Worm (Caenorhabditis elegans): ENCODE data around the gene srh-127.

The srh-127 gene

ce11 chrV:2875422-2875821, 17.7 kb upstream of the srh-127 start, which contains the start of gene folt-2:
Gene folt-2, minus strand, starts transcription at chrV:2875600.
- no peak for TF ChIP-seq W03F9.2 (tag; optimal IDR thresholded peaks at IDR 0.05)
- TF ChIP-seq dao-5 (tag; optimal IDR thresholded peaks at IDR 0.05): no peak

- TF ChIP-seq him-1 (tag; optimal IDR thresholded peaks at IDR 0.05) (no peak), dao-5 (tag; optimal IDR thresholded peaks at IDR 0.05) (no peak), W03F9.2 (tag; optimal IDR thresholded peaks at IDR 0.05) (no peak)
Observed at ce11 chrV:2876188-2876831, 16.8 kb upstream of the srh-127 start.

ce11 chrV:2877509-2877908, 15.6 kb upstream of the srh-127 start, which contains the start of gene F37B4.10:
Gene F37B4.10, minus strand, starts transcription at chrV:2877609.
- TF ChIP-seq him-1 (tag; optimal IDR thresholded peaks at IDR 0.05): no peak
- no peak for TF ChIP-seq dao-5 (tag; optimal IDR thresholded peaks at IDR 0.05)
- no peak for TF ChIP-seq W03F9.2 (tag; optimal IDR thresholded peaks at IDR 0.05)

DNA sequence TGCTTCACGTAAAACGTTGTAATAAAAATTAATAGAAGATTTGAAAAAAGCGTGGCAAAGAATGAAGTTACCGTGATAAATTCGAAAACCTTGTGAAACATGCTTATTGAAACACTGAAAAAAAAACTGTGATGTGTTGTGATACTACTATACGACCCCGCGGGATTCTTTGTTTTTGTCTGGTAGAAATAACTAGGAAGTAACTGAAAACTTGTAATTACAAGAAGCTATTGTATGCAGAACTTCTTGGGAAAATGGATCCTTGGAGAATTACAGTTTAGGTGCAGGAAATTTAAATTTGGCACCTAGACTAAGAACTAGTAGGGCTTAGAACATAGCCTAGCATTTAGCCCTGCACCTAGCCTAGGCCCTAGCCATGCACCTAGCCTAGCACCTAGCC, 13.3 kb upstream of the srh-127 start, which contains the start of gene str-39:
str-39 (minus strand) TSS at position 101 of the 400 bp plus-strand sequence.
- TF ChIP-seq him-1 (tag; optimal IDR thresholded peaks at IDR 0.05) (no peak), dao-5 (tag; optimal IDR thresholded peaks at IDR 0.05) (no peak), W03F9.2 (tag; optimal IDR thresholded peaks at IDR 0.05) (no peak)

DNA sequence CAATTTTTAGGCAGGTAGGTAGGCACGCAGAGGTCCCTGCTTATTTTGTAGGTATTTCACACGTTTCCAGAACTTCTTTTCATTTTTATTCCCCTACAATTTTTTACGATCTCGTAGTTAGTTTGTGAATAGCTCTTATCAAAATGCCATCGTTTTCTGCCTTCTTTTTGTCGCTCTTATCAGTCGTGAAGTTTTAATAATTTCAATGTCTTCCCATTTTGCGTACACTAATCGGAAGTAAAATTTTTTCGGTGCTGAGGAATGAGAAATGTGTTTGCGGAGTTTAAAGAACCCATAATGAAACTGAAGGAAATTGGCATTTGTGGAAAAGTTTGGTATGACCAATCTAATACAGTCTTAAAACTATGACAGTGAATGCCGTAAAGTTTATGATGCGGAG, 12.7 kb upstream of the srh-127 start:
- TF ChIP-seq him-1 (tag; optimal IDR thresholded peaks at IDR 0.05) (no peak), W03F9.2 (tag; optimal IDR thresholded peaks at IDR 0.05) (no peak), dao-5 (tag; optimal IDR thresholded peaks at IDR 0.05) (no peak)

DNA sequence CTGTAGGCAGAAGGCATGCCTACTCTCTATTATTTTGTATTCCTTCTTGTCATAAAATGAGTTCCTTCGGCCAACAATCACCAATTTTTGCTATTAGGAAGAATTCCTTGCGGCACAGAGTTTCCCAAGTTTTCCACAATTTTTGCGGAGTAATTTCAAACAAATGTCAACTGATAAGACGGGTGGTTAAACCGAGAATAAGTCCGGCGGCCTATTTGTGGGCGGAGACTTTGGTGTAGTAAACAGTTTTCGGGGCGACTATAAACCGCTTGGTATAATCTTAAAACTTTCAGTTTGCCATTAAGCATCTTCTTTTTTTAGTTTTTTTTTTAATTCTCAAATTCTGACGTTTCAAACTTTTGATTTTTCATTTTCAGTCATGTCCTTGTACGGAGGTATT, 12.1 kb upstream of the srh-127 start, which contains the start of gene ifc-1:
ifc-1 (plus strand) TSS at position 378 of the 400 bp plus-strand sequence.
- TF ChIP-seq him-1 (tag; optimal IDR thresholded peaks at IDR 0.05) (no peak), W03F9.2 (tag; optimal IDR thresholded peaks at IDR 0.05) (no peak), dao-5 (tag; optimal IDR thresholded peaks at IDR 0.05) (no peak)

DNA sequence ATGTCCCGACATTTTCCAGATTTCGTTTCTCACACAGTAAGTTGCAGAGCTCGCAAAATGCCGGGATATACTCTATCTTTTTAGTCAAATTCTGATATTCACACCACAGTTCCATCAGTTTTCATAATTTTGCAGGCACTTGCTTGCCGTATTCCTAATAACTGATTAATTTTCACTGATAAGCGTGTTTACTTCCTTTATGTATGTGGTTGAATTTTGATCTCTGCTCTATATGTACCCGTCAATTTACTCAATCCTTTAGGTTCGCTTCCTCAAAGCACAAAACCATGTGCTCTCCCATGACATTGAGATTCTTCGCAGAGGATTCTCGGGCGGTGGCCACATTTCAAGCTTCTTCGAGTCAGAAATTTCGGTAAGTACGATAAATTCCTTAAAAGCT, 11.5 kb upstream of the srh-127 start:
- TF ChIP-seq him-1 (tag; optimal IDR thresholded peaks at IDR 0.05) (no peak), W03F9.2 (tag; optimal IDR thresholded peaks at IDR 0.05) (no peak), dao-5 (tag; optimal IDR thresholded peaks at IDR 0.05) (no peak)

DNA sequence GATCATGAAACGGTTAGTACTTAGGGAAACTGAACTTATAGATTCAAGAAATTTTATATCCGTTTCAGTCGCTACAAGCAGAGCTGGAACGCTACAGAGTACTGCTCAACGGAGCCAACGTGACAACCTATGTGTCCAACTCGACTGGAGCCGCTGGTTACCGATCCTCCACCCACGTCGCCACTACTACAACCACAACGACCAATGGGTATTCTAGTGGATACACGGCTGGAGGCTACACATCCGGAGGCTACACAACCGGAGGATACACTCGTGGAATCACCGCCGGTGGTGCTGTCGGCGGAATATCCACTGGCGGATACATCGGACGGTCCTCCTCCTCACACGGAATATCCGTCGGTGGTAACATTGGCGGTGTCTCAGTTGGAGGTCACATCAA, 10.0 kb upstream of the srh-127 start:
- TF ChIP-seq W03F9.2 (tag; optimal IDR thresholded peaks at IDR 0.05) (no peak), dao-5 (tag; optimal IDR thresholded peaks at IDR 0.05) (no peak), him-1 (tag; optimal IDR thresholded peaks at IDR 0.05) (no peak)

- no peak for TF ChIP-seq dao-5 (tag; optimal IDR thresholded peaks at IDR 0.05)
- no peak for TF ChIP-seq him-1 (tag; optimal IDR thresholded peaks at IDR 0.05)
- no peak for TF ChIP-seq W03F9.2 (tag; optimal IDR thresholded peaks at IDR 0.05)
Observed at ce11 chrV:2884411-2884810, 8.7 kb upstream of the srh-127 start, which contains the start of gene sre-24. Gene sre-24, plus strand, starts transcription at chrV:2884711.

DNA sequence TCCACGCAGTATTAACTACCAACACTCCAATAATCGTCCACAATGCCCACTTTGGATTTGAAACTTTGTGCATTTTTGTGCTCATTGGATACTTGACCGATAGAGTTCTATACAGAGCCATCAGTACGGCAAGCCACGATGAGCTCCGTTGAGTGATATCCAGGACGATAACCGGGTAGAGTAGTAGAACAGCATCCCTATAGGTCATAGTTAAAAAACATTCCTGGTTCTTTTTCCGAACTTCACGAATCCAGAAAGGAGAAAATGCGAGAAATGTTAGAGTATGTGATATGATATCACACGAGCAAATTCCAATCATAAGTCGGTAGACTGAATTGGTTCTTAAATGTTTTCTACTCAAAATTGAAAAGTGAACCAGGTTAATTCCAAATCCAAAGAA, 4.8 kb upstream of the srh-127 start:
- TF ChIP-seq W03F9.2 (tag; optimal IDR thresholded peaks at IDR 0.05) (no peak), dao-5 (tag; optimal IDR thresholded peaks at IDR 0.05) (no peak), him-1 (tag; optimal IDR thresholded peaks at IDR 0.05) (no peak)

ce11 chrV:2888681-2889080, 4.4 kb upstream of the srh-127 start, which contains the start of gene srw-4:
Gene srw-4, minus strand, starts transcription at chrV:2888781.
- TF ChIP-seq dao-5 (tag; optimal IDR thresholded peaks at IDR 0.05) (no peak), W03F9.2 (tag; optimal IDR thresholded peaks at IDR 0.05) (no peak), him-1 (tag; optimal IDR thresholded peaks at IDR 0.05) (no peak)

DNA sequence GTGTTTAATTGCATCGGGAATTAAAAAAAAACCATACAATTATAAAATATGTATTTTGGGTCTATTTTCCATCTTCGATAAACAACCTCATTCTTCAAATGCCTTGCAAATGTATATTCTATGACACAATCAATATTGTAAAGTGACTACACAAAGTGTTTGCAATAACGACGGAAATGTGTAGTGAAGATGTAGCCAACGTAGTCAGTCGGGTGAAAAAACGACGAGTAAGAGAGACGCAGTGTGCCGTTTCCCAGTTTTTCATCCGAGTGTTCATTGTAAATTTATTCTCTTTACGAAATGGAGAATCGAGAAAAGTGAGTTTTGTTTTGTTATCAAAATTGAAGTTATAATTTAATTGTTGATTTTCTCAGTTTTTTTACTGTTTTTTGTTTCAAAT, 1.1 kb upstream of the srh-127 start, which contains the start of gene F37B4.15:
F37B4.15 (plus strand) TSS at position 301 of the 400 bp plus-strand sequence.
- no peak for TF ChIP-seq W03F9.2 (tag; optimal IDR thresholded peaks at IDR 0.05)
- TF ChIP-seq him-1 (tag; optimal IDR thresholded peaks at IDR 0.05): no peak
- TF ChIP-seq dao-5 (tag; optimal IDR thresholded peaks at IDR 0.05): no peak

DNA sequence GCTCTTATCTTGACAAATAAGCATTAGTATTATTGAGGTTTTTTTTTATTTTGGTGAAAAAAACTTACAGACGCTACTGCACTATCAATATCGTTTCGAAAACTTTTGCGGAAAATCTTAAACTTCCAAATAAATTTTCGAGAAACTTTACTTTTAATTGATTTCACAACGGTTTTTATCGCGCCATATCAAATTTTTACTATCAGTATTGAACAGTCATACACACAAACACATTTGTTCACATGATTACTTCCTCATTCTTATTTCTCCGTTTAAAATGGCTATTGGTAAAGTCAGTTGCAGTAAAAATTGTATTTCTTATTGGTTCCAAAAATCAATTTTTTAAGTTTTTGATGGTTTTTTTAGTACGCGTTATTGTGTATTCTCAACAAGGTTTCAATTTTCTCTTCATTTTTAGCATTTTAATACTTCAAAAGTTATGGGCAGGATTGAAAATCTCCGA, 3.2 kb downstream of the srh-127 start, which contains the start of gene pals-32:
pals-32 (plus strand) TSS at position 413 of the 463 bp plus-strand sequence.
- TF ChIP-seq dao-5 (tag; optimal IDR thresholded peaks at IDR 0.05) (no peak), W03F9.2 (tag; optimal IDR thresholded peaks at IDR 0.05) (peak; percentile 29), him-1 (tag; optimal IDR thresholded peaks at IDR 0.05) (no peak)

ce11 chrV:2899867-2900266, 6.8 kb downstream of the srh-127 start, which contains the start of gene str-46:
Gene str-46, minus strand, starts transcription at chrV:2899967.
- TF ChIP-seq him-1 (tag; optimal IDR thresholded peaks at IDR 0.05) (no peak), W03F9.2 (tag; optimal IDR thresholded peaks at IDR 0.05) (no peak), dao-5 (tag; optimal IDR thresholded peaks at IDR 0.05) (no peak)

Measured in whole organism, L4/young adult.